Worm (Caenorhabditis elegans): ENCODE results near the gene rsef-1.

rsef-1 gene

ce11 chrX:3067052-3067451 is 7.9 kb upstream of the rsef-1 start:
- TF ChIP-seq crh-2 (tag; optimal IDR thresholded peaks at IDR 0.05) (no peak), unc-39 (tag; optimal IDR thresholded peaks at IDR 0.05) (no peak), peb-1 (tag; optimal IDR thresholded peaks at IDR 0.05) (no peak), R02D3.7 (tag; optimal IDR thresholded peaks at IDR 0.05) (no peak), nhr-6 (tag; optimal IDR thresholded peaks at IDR 0.05) (no peak), mab-5 (tag; optimal IDR thresholded peaks at IDR 0.05) (no peak), ama-1 (optimal IDR thresholded peaks at IDR 0.05) (no peak), skn-1 (tag; optimal IDR thresholded peaks at IDR 0.05) (no peak), egl-27 (tag; optimal IDR thresholded peaks at IDR 0.05) (no peak), ztf-4 (tag; optimal IDR thresholded peaks at IDR 0.05) (no peak), fos-1 (tag; optimal IDR thresholded peaks at IDR 0.05) (no peak), elt-3 (tag; optimal IDR thresholded peaks at IDR 0.05) (no peak), dmd-4 (tag; optimal IDR thresholded peaks at IDR 0.05) (no peak), unc-62 (GFP tag; optimal IDR thresholded peaks at IDR 0.05) (no peak), gmeb-1 (tag; optimal IDR thresholded peaks at IDR 0.05) (no peak), nhr-11 (tag; optimal IDR thresholded peaks at IDR 0.05) (no peak), nhr-77 (tag; optimal IDR thresholded peaks at IDR 0.05) (no peak), lsy-2 (tag; optimal IDR thresholded peaks at IDR 0.05) (no peak), aly-2 (tag; optimal IDR thresholded peaks at IDR 0.05) (no peak), snpc-4 (tag; optimal IDR thresholded peaks at IDR 0.05) (no peak)

- TF ChIP-seq gmeb-1 (tag; optimal IDR thresholded peaks at IDR 0.05) (no peak), unc-62 (GFP tag; optimal IDR thresholded peaks at IDR 0.05) (no peak), lin-39 (tag; optimal IDR thresholded peaks at IDR 0.05) (no peak), ztf-4 (tag; optimal IDR thresholded peaks at IDR 0.05) (no peak), nhr-21 (tag; optimal IDR thresholded peaks at IDR 0.05) (no peak), aly-2 (tag; optimal IDR thresholded peaks at IDR 0.05) (no peak), skn-1 (tag; optimal IDR thresholded peaks at IDR 0.05) (no peak), snpc-4 (tag; optimal IDR thresholded peaks at IDR 0.05) (no peak), nhr-129 (tag; optimal IDR thresholded peaks at IDR 0.05) (no peak), dmd-4 (tag; optimal IDR thresholded peaks at IDR 0.05) (no peak)
Observed at ce11 chrX:3063274-3063673, 4.1 kb upstream of the rsef-1 start, which contains the start of gene ceh-30. Gene ceh-30 (plus strand): TSS chrX:3063574.

- TF ChIP-seq lin-11 (tag; optimal IDR thresholded peaks at IDR 0.05) (no peak), fos-1 (tag; optimal IDR thresholded peaks at IDR 0.05) (no peak), nhr-237 (tag; optimal IDR thresholded peaks at IDR 0.05) (no peak), peb-1 (tag; optimal IDR thresholded peaks at IDR 0.05) (no peak), unc-55 (GFP tag; optimal IDR thresholded peaks at IDR 0.05) (no peak), sem-4 (tag; optimal IDR thresholded peaks at IDR 0.05) (no peak), ztf-4 (tag; optimal IDR thresholded peaks at IDR 0.05) (no peak), C34F6.9 (tag; optimal IDR thresholded peaks at IDR 0.05) (no peak), Y55F3AM.14 (GFP tag; optimal IDR thresholded peaks at IDR 0.05) (no peak), unc-62 (GFP tag; optimal IDR thresholded peaks at IDR 0.05) (no peak), ceh-16 (tag; optimal IDR thresholded peaks at IDR 0.05) (no peak), elt-1 (tag; optimal IDR thresholded peaks at IDR 0.05) (no peak), F13H6.1 (tag; optimal IDR thresholded peaks at IDR 0.05) (no peak), mdl-1 (tag; optimal IDR thresholded peaks at IDR 0.05) (no peak), zag-1 (tag; optimal IDR thresholded peaks at IDR 0.05) (no peak), nhr-25 (tag; optimal IDR thresholded peaks at IDR 0.05) (no peak), nhr-10 (tag; optimal IDR thresholded peaks at IDR 0.05) (no peak)
Observed at ce11 chrX:3061698-3062097, 2.5 kb upstream of the rsef-1 start.

ce11 chrX:3057656-3058055 is 1.5 kb downstream of the rsef-1 start:
- no peak for TF ChIP-seq lin-39 (tag; optimal IDR thresholded peaks at IDR 0.05)
- no peak for TF ChIP-seq mbf-1 (tag; optimal IDR thresholded peaks at IDR 0.05)
- no peak for TF ChIP-seq crh-2 (tag; optimal IDR thresholded peaks at IDR 0.05)
- no peak for TF ChIP-seq unc-39 (tag; optimal IDR thresholded peaks at IDR 0.05)
- TF ChIP-seq skn-1 (tag; optimal IDR thresholded peaks at IDR 0.05): no peak
- TF ChIP-seq nhr-11 (tag; optimal IDR thresholded peaks at IDR 0.05): no peak

ce11 chrX:3056098-3056497 is 3.1 kb downstream of the rsef-1 start:
- TF ChIP-seq sem-4 (tag; optimal IDR thresholded peaks at IDR 0.05) (no peak), R02D3.7 (tag; optimal IDR thresholded peaks at IDR 0.05) (no peak), snpc-4 (tag; optimal IDR thresholded peaks at IDR 0.05) (peak; percentile 32), nhr-6 (tag; optimal IDR thresholded peaks at IDR 0.05) (no peak), C34F6.9 (tag; optimal IDR thresholded peaks at IDR 0.05) (no peak), aly-2 (tag; optimal IDR thresholded peaks at IDR 0.05) (no peak)
